Fruit fly (Drosophila melanogaster) whole organism, embryonic: ENCODE measurements around the gene Ldaf1.

ENCODE experiments used
- CG10959 ChIP-seq: fragments of 200-800 bp; sonication (Bioruptor generic); IDR thresholded peaks from 2 replicates; pipeline ENCODE4 v1.3.6; 2022; ENCODE audit warnings: missing biosample characterization, missing genetic modification characterization
- CG11696 ChIP-seq: fragments of 200-800 bp; sonication (Bioruptor generic); IDR thresholded peaks from 2 replicates; pipeline ENCODE4 v1.3.6; 2022; ENCODE audit warnings: missing biosample characterization, missing genetic modification characterization
- CG12104 ChIP-seq: fragments of 200-800 bp; sonication (Bioruptor generic); optimal IDR thresholded peaks from 3 replicates; lab custom pipeline; 2016; ENCODE audit warnings: missing biosample characterization, missing genetic modification characterization
- CG13424 ChIP-seq: fragments of 200-800 bp; sonication (Bioruptor generic); optimal IDR thresholded peaks from 2 replicates; lab custom pipeline; 2019; ENCODE audit warnings: missing biosample characterization, mild to moderate bottlenecking, missing genetic modification characterization, moderate library complexity
- CG14667 ChIP-seq: fragments of 200-800 bp; sonication (Bioruptor generic); IDR thresholded peaks from 2 replicates; pipeline ENCODE4 v1.3.6; 2022; ENCODE audit warnings: missing biosample characterization, missing genetic modification characterization
- CG15073 ChIP-seq: fragments of 200-800 bp; sonication (Bioruptor generic); optimal IDR thresholded peaks from 2 replicates; lab custom pipeline; 2016; ENCODE audit warnings: missing biosample characterization, missing genetic modification characterization
- CG16813 ChIP-seq: fragments of 200-800 bp; sonication (Bioruptor generic); IDR thresholded peaks from 3 replicates; pipeline ENCODE4 v1.3.6; 2022; ENCODE audit warnings: missing biosample characterization, missing genetic modification characterization; ENCODE audit not compliant: partially characterized antibody
- CG16863 ChIP-seq: fragments of 200-800 bp; sonication (Bioruptor generic); optimal IDR thresholded peaks from 3 replicates; lab custom pipeline; 2016; ENCODE audit warnings: missing biosample characterization, missing genetic modification characterization
- CG2199 ChIP-seq: fragments of 200-800 bp; sonication (Bioruptor generic); IDR thresholded peaks from 3 replicates; pipeline ENCODE4 v1.3.6; 2022; ENCODE audit warnings: missing biosample characterization, missing genetic modification characterization
- CG2202 ChIP-seq: fragments of 200-800 bp; sonication (Bioruptor generic); optimal IDR thresholded peaks from 2 replicates; lab custom pipeline; 2018; ENCODE audit warnings: missing biosample characterization, mild to moderate bottlenecking, missing genetic modification characterization
- CG30403 ChIP-seq: fragments of 200-800 bp; sonication (Bioruptor generic); optimal IDR thresholded peaks from 3 replicates; lab custom pipeline; 2016; ENCODE audit warnings: missing biosample characterization, missing genetic modification characterization
- CG3407 ChIP-seq: fragments of 200-800 bp; sonication (Bioruptor generic); optimal IDR thresholded peaks from 2 replicates; lab custom pipeline; 2018; ENCODE audit warnings: missing biosample characterization, mild to moderate bottlenecking, missing genetic modification characterization
- CG3847 ChIP-seq: fragments of 200-800 bp; sonication (Bioruptor generic); IDR thresholded peaks from 2 replicates; pipeline ENCODE4 v1.3.6; 2022; ENCODE audit warnings: missing biosample characterization, missing genetic modification characterization
- CG4404 ChIP-seq: fragments of 200-800 bp; sonication (Bioruptor generic); IDR thresholded peaks from 2 replicates; pipeline ENCODE4 v1.3.6; 2022; ENCODE audit warnings: missing biosample characterization, missing genetic modification characterization
- CG4424 ChIP-seq: fragments of 200-800 bp; sonication (Bioruptor generic); optimal IDR thresholded peaks from 3 replicates; lab custom pipeline; 2016; ENCODE audit warnings: missing biosample characterization, missing genetic modification characterization
- CG5953 ChIP-seq: fragments of 200-800 bp; sonication (Bioruptor generic); IDR thresholded peaks from 2 replicates; pipeline ENCODE4 v1.3.6; 2022; ENCODE audit warnings: missing biosample characterization, missing genetic modification characterization
- CG6654 ChIP-seq: fragments of 200-800 bp; sonication (Bioruptor generic); optimal IDR thresholded peaks from 2 replicates; lab custom pipeline; 2017; ENCODE audit warnings: missing biosample characterization, mild to moderate bottlenecking, missing genetic modification characterization
- CG7372 ChIP-seq: fragments of 200-800 bp; sonication (Bioruptor generic); IDR thresholded peaks from 2 replicates; pipeline ENCODE4 v1.3.6; 2022; ENCODE audit warnings: missing biosample characterization, missing genetic modification characterization
- CG8478 ChIP-seq: fragments of >200 bp; optimal IDR thresholded peaks from 2 replicates; lab custom pipeline; 2018
- Chrac-16 ChIP-seq: fragments of 200-800 bp; sonication (Bioruptor generic); optimal IDR thresholded peaks from 3 replicates; lab custom pipeline; 2016; ENCODE audit warnings: missing biosample characterization, missing genetic modification characterization
- CoRest ChIP-seq: fragments of 200-800 bp; sonication (Bioruptor generic); optimal IDR thresholded peaks from 3 replicates; lab custom pipeline; 2018; ENCODE audit warnings: missing biosample characterization, mild to moderate bottlenecking, missing genetic modification characterization, moderate library complexity
- Deaf1 ChIP-seq: fragments of 200-800 bp; optimal IDR thresholded peaks from 3 replicates; lab custom pipeline; 2019; ENCODE audit warnings: missing biosample characterization, mild to moderate bottlenecking, missing genetic modification characterization, moderate library complexity
- Dip3 ChIP-seq: fragments of 200-800 bp; sonication (Bioruptor generic); optimal IDR thresholded peaks from 3 replicates; lab custom pipeline; 2016; ENCODE audit warnings: missing biosample characterization, missing genetic modification characterization
- Dp ChIP-seq: fragments of 200-800 bp; sonication (Bioruptor generic); optimal IDR thresholded peaks from 2 replicates; lab custom pipeline; 2018; ENCODE audit warnings: missing biosample characterization, mild to moderate bottlenecking, missing genetic modification characterization, moderate library complexity
- Dref ChIP-seq: fragments of 200-800 bp; sonication (Bioruptor generic); IDR thresholded peaks from 2 replicates; pipeline ENCODE4 v1.3.6; 2022; ENCODE audit warnings: missing biosample characterization, missing genetic modification characterization
- E2f2 ChIP-seq: fragments of 200-800 bp; sonication (Bioruptor generic); IDR thresholded peaks from 2 replicates; pipeline ENCODE4 v1.3.6; 2022; ENCODE audit warnings: missing biosample characterization, missing genetic modification characterization
- ERR ChIP-seq: fragments of 200-800 bp; sonication (Bioruptor generic); optimal IDR thresholded peaks from 2 replicates; lab custom pipeline; 2016; ENCODE audit warnings: missing biosample characterization, missing genetic modification characterization
- Fer1 ChIP-seq: fragments of 200-800 bp; sonication (Bioruptor generic); optimal IDR thresholded peaks from 2 replicates; lab custom pipeline; 2017; ENCODE audit warnings: missing biosample characterization, mild to moderate bottlenecking, missing genetic modification characterization
- HLHmδ ChIP-seq: fragments of 200-800 bp; sonication (Bioruptor generic); optimal IDR thresholded peaks from 2 replicates; lab custom pipeline; 2018; ENCODE audit warnings: missing biosample characterization, mild to moderate bottlenecking, missing genetic modification characterization, moderate library complexity
- Hand ChIP-seq: fragments of 200-800 bp; sonication (Bioruptor generic); optimal IDR thresholded peaks from 2 replicates; lab custom pipeline; 2017; ENCODE audit warnings: mild to moderate bottlenecking, missing biosample characterization, missing genetic modification reagents, missing genetic modification characterization
- Kr ChIP-seq: fragments of 200-800 bp; sonication (Bioruptor generic); optimal IDR thresholded peaks from 2 replicates; lab custom pipeline; 2017; ENCODE audit warnings: missing biosample characterization, mild to moderate bottlenecking, missing genetic modification characterization
- Meics ChIP-seq: fragments of 200-800 bp; sonication (Bioruptor generic); optimal IDR thresholded peaks from 2 replicates; lab custom pipeline; 2017; ENCODE audit warnings: missing biosample characterization, mild to moderate bottlenecking, missing genetic modification characterization
- Pdp1 ChIP-seq, 2 experiments: fragments of 200-800 bp; sonication (Bioruptor generic); optimal IDR thresholded peaks; 3 replicates each; lab custom pipeline; 2016; ENCODE audit warnings: missing biosample characterization in 2 of 2, missing genetic modification characterization in 2 of 2, mild to moderate bottlenecking in 1 of 2, moderate library complexity in 1 of 2
- Ptx1 ChIP-seq: fragments of 200-800 bp; sonication (Bioruptor generic); IDR thresholded peaks from 2 replicates; pipeline ENCODE4 v1.3.6; 2022; ENCODE audit warnings: missing biosample characterization, missing genetic modification characterization
- Ssrp ChIP-seq: fragments of 200-800 bp; sonication (Bioruptor generic); optimal IDR thresholded peaks from 2 replicates; lab custom pipeline; 2018; ENCODE audit warnings: missing biosample characterization, mild to moderate bottlenecking, missing genetic modification characterization, moderate library complexity
- Stat92E ChIP-seq, 3 experiments: fragments of >200 bp in 2 of 3; fragments of 200-800 bp in 1 of 3; sonication (Bioruptor generic) in 1 of 3; optimal IDR thresholded peaks; 2 replicates each; lab custom pipeline; 2017 to 2019; ENCODE audit warnings: missing biosample characterization in 3 of 3, missing genetic modification characterization in 3 of 3, mild to moderate bottlenecking in 1 of 3, moderate library complexity in 1 of 3
- abd-A ChIP-seq: fragments of 200-800 bp; sonication (Bioruptor generic); optimal IDR thresholded peaks from 3 replicates; lab custom pipeline; 2019; ENCODE audit warnings: missing biosample characterization, mild to moderate bottlenecking, missing genetic modification characterization, moderate library complexity
- cg ChIP-seq: fragments of 200-800 bp; sonication (Bioruptor generic); optimal IDR thresholded peaks from 3 replicates; lab custom pipeline; 2019; ENCODE audit warnings: missing biosample characterization, mild to moderate bottlenecking, missing genetic modification characterization, moderate library complexity
- crol ChIP-seq: fragments of 200-800 bp; sonication (Bioruptor generic); IDR thresholded peaks from 2 replicates; pipeline ENCODE4 v1.3.6; 2022; ENCODE audit warnings: missing biosample characterization, missing genetic modification characterization
- gem ChIP-seq: fragments of 200-800 bp; sonication (Bioruptor generic); optimal IDR thresholded peaks from 2 replicates; lab custom pipeline; 2019; ENCODE audit warnings: missing biosample characterization, mild to moderate bottlenecking, missing genetic modification characterization, moderate library complexity
- gfzf ChIP-seq: fragments of 200-800 bp; sonication (Bioruptor generic); optimal IDR thresholded peaks from 2 replicates; lab custom pipeline; 2016; ENCODE audit warnings: missing biosample characterization, mild to moderate bottlenecking, missing genetic modification characterization, moderate library complexity
- ham ChIP-seq: fragments of 200-800 bp; sonication (Bioruptor generic); IDR thresholded peaks from 2 replicates; pipeline ENCODE4 v1.3.6; 2022; ENCODE audit warnings: missing biosample characterization, missing genetic modification characterization
- jigr1 ChIP-seq: fragments of 200-800 bp; sonication (Bioruptor generic); IDR thresholded peaks from 3 replicates; pipeline ENCODE4 v1.3.6; 2022; ENCODE audit warnings: missing biosample characterization, missing genetic modification characterization
- lab ChIP-seq: fragments of 200-800 bp; sonication (Bioruptor generic); optimal IDR thresholded peaks from 3 replicates; lab custom pipeline; 2017; ENCODE audit warnings: missing biosample characterization, missing genetic modification characterization, mild to moderate bottlenecking, moderate library complexity, missing genetic modification reagents
- pnt ChIP-seq: fragments of 200-800 bp; sonication (Bioruptor generic); optimal IDR thresholded peaks from 3 replicates; lab custom pipeline; 2016; ENCODE audit warnings: missing biosample characterization, missing genetic modification characterization
- rib ChIP-seq: fragments of 200-800 bp; sonication (Bioruptor generic); IDR thresholded peaks from 2 replicates; pipeline ENCODE4 v1.3.6; 2022; ENCODE audit warnings: missing biosample characterization, missing genetic modification characterization
- ro ChIP-seq: fragments of 200-800 bp; sonication (Bioruptor generic); IDR thresholded peaks from 2 replicates; pipeline ENCODE4 v1.3.6; 2022; ENCODE audit warnings: missing biosample characterization, missing genetic modification characterization
- row ChIP-seq: fragments of 200-800 bp; sonication (Bioruptor generic); IDR thresholded peaks from 3 replicates; pipeline ENCODE4 v1.3.6; 2022; ENCODE audit warnings: missing biosample characterization, missing genetic modification characterization
- sc ChIP-seq, 3 experiments: fragments of >200 bp in 2 of 3; fragments of 200-800 bp in 1 of 3; sonication (Bioruptor generic) in 1 of 3; optimal IDR thresholded peaks; 2 replicates in 2 of 3; 3 replicates in 1 of 3; lab custom pipeline; 2017; ENCODE audit warnings: mild to moderate bottlenecking in 1 of 3, missing biosample characterization in 1 of 3, missing genetic modification characterization in 1 of 3, missing genetic modification reagents in 1 of 3
- slou ChIP-seq: fragments of 200-800 bp; sonication (Bioruptor generic); optimal IDR thresholded peaks from 3 replicates; lab custom pipeline; 2016; ENCODE audit warnings: missing biosample characterization, missing genetic modification characterization
- tx ChIP-seq: fragments of 200-800 bp; sonication (Bioruptor generic); optimal IDR thresholded peaks from 2 replicates; lab custom pipeline; 2016; ENCODE audit warnings: missing biosample characterization, missing genetic modification characterization

The Ldaf1 gene

DNA sequence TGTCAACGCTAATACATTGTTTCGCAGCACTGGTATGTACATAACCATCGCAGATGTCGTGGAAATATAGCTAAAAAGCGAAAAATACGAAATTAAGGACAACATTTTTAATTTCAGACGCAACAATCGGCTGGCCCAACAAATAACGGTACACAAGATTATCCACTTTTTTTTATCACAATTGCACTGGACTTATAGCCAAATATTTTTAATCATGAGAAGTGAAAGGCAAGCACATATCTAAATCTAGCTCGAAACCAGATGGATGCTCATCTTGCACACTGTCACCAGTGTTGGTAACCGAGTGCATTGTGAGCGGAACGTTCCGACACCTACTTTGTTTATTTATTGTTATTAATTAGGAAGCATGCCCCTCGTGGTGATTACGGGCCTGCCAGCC lies 38.3 kb upstream of the Ldaf1 start, which contains the start of the genes CG3857 and CG3587 (continued):
- TF ChIP-seq jigr1 (0 out of 3 replicates have a peak, but pooled peaks have one; percentile 14), CoRest (tag; lab: Kevin White, UChicago) (peak; percentile 84), CG16813 (no peak), CG14667 (no peak), HLHmδ (GFP tag; lab: Kevin White, UChicago) (no peak), CG4424 (GFP tag; lab: Kevin White, UChicago) (peak; percentile 55), Chrac-16 (GFP tag; lab: Kevin White, UChicago) (peak; percentile 75), Kr (GFP tag; lab: Kevin White, UChicago) (no peak), CG30403 (peak; percentile 90), ro (GFP tag; lab: Robert Waterston, UW) (no peak), CG13424 (peak; percentile 55), gem (peak; percentile 79), Pdp1 (GFP tag; optimal IDR thresholded peaks at IDR 0.05; lab: Kevin White, UChicago) (peak; percentile 79 to 92), ham (no peak), CG10959 (0 out of 2 replicates have a peak, but pooled peaks have one; percentile 16), Meics (GFP tag; lab: Kevin White, UChicago) (peak; percentile 55), Dref (GFP tag; lab: Robert Waterston, UW) (no peak), Ssrp (tag; lab: Kevin White, UChicago) (peak; percentile 71), slou (GFP tag; lab: Kevin White, UChicago) (peak; percentile 57), Ptx1 (peak; percentile 79), abd-A (tag; lab: Kevin White, UChicago) (no peak), row (peak; percentile 96), CG3407 (GFP tag; lab: Kevin White, UChicago) (peak; percentile 21), Hand (GFP tag; lab: Kevin White, UChicago) (no peak), CG12104 (GFP tag; lab: Kevin White, UChicago) (peak; percentile 32), CG2202 (tag; lab: Kevin White, UChicago) (peak; percentile 19), CG6654 (GFP tag; lab: Kevin White, UChicago) (no peak), CG4404 (GFP tag; lab: Robert Waterston, UW) (peak; percentile 66), tx (GFP tag; lab: Kevin White, UChicago) (peak; percentile 83), rib (GFP tag; lab: Robert Waterston, UW) (no peak), Dip3 (GFP tag; lab: Kevin White, UChicago) (peak; percentile 78), lab (GFP tag; lab: Kevin White, UChicago) (peak; percentile 70), CG3847 (GFP tag; lab: Robert Waterston, UW) (peak; percentile 79), crol (GFP tag; lab: Robert Waterston, UW) (no peak), CG5953 (GFP tag; lab: Robert Waterston, UW) (0 out of 2 replicates have a peak, but pooled peaks have one; percentile 25), Stat92E (GFP tag; optimal IDR thresholded peaks at IDR 0.05; lab: Kevin White, UChicago) (no peak), CG8478 (lab: Kevin White, UChicago) (no peak), E2f2 (GFP tag; lab: Robert Waterston, UW) (peak; percentile 50), Fer1 (GFP tag; lab: Kevin White, UChicago) (peak; percentile 61), ERR (GFP tag; lab: Kevin White, UChicago) (no peak), sc (optimal IDR thresholded peaks at IDR 0.05; lab: Kevin White, UChicago) (no peak), sc (GFP tag; optimal IDR thresholded peaks at IDR 0.05; lab: Kevin White, UChicago) (peak; percentile 29), CG7372 (peak; percentile 60; the same call in 1 of the 2 replicates), CG11696 (no peak), CG15073 (GFP tag; lab: Kevin White, UChicago) (no peak), Deaf1 (tag; lab: Kevin White, UChicago) (peak; percentile 39), CG2199 (GFP tag; lab: Robert Waterston, UW) (no peak), pnt (GFP tag; lab: Kevin White, UChicago) (peak; percentile 75), gfzf (peak; percentile 21), CG16863 (GFP tag; lab: Kevin White, UChicago) (peak; percentile 76), cg (GFP tag; lab: Kevin White, UChicago) (no peak), Dp (GFP tag; lab: Kevin White, UChicago) (peak; percentile 23)
